Fruit fly (Drosophila melanogaster): ENCODE data around the gene CG17734.

Gene CG17734

dm6 chr3R:11237598-11237997 is 6.2 kb downstream of the CG17734 start, which contains the start of gene CG31388 (continued):
- no peak for TF ChIP-seq slp2 (GFP tag; optimal IDR thresholded peaks at IDR 0.05)
- no peak for TF ChIP-seq Gsc (GFP tag; IDR thresholded peaks at IDR 0.05)
- TF ChIP-seq bcd (GFP tag; optimal IDR thresholded peaks at IDR 0.05): no peak
- TF ChIP-seq CG3995 (GFP tag; optimal IDR thresholded peaks at IDR 0.05): no peak
- TF ChIP-seq MESR4 (GFP tag; optimal IDR thresholded peaks at IDR 0.05): peak; percentile 83
- TF ChIP-seq dm (GFP tag; optimal IDR thresholded peaks at IDR 0.05): peak; percentile 23
- TF ChIP-seq p53 (GFP tag; optimal IDR thresholded peaks at IDR 0.05): no peak
- no peak for TF ChIP-seq nerfin-2 (GFP tag; IDR thresholded peaks at IDR 0.05; ENCODE audit: partially characterized antibody)
- no peak for TF ChIP-seq CrebB (tag; optimal IDR thresholded peaks at IDR 0.05)
- no peak for TF ChIP-seq Stat92E (GFP tag; optimal IDR thresholded peaks at IDR 0.05)
- TF ChIP-seq CG17385 (GFP tag; optimal IDR thresholded peaks at IDR 0.05): peak; percentile 98
- TF ChIP-seq dmrt99B (tag; optimal IDR thresholded peaks at IDR 0.05): no peak
- peak; percentile 91 for TF ChIP-seq Dp (GFP tag; optimal IDR thresholded peaks at IDR 0.05)
- no peak for TF ChIP-seq CG6254 (GFP tag; optimal IDR thresholded peaks at IDR 0.05)
- TF ChIP-seq CG8281 (tag; optimal IDR thresholded peaks at IDR 0.05): no peak
- TF ChIP-seq CG9817 (tag; optimal IDR thresholded peaks at IDR 0.05): no peak
- peak; percentile 71 for TF ChIP-seq pzg (GFP tag; optimal IDR thresholded peaks at IDR 0.05)
- no peak for TF ChIP-seq pum (GFP tag; optimal IDR thresholded peaks at IDR 0.05)
- peak; percentile 27 for TF ChIP-seq HmgZ (tag; optimal IDR thresholded peaks at IDR 0.05)
- no peak for TF ChIP-seq NK7.1 (GFP tag; optimal IDR thresholded peaks at IDR 0.05)
- TF ChIP-seq scrt (GFP tag; optimal IDR thresholded peaks at IDR 0.05): no peak
- TF ChIP-seq sr (GFP tag; IDR thresholded peaks at IDR 0.05): no peak
- TF ChIP-seq CG11504 (tag; optimal IDR thresholded peaks at IDR 0.05): no peak
- TF ChIP-seq CG11093 (GFP tag; IDR thresholded peaks at IDR 0.05): no peak
- no peak for TF ChIP-seq NC2β (GFP tag; optimal IDR thresholded peaks at IDR 0.05)
- peak; percentile 98 for TF ChIP-seq D19A (tag; optimal IDR thresholded peaks at IDR 0.05)
- no peak for TF ChIP-seq CG18476 (GFP tag; optimal IDR thresholded peaks at IDR 0.05)
- no peak for TF ChIP-seq Dref (GFP tag; IDR thresholded peaks at IDR 0.05)
- no peak for TF ChIP-seq danr (GFP tag; IDR thresholded peaks at IDR 0.05)
- no peak for TF ChIP-seq ken (GFP tag; IDR thresholded peaks at IDR 0.05)
- no peak for TF ChIP-seq mirr (GFP tag; optimal IDR thresholded peaks at IDR 0.05)
- TF ChIP-seq Myb (GFP tag; optimal IDR thresholded peaks at IDR 0.05): peak; percentile 61
- TF ChIP-seq Ptx1 (GFP tag; IDR thresholded peaks at IDR 0.05): no peak
- TF ChIP-seq BEAF-32 (GFP tag; optimal IDR thresholded peaks at IDR 0.05): peak; percentile 23
- TF ChIP-seq pita (GFP tag; optimal IDR thresholded peaks at IDR 0.05): no peak
- no peak for TF ChIP-seq CG4707 (GFP tag; optimal IDR thresholded peaks at IDR 0.05)
- TF ChIP-seq CG4328 (GFP tag; optimal IDR thresholded peaks at IDR 0.05): no peak
- no peak for TF ChIP-seq CG6813 (GFP tag; optimal IDR thresholded peaks at IDR 0.05)
- no peak for TF ChIP-seq CG2120 (GFP tag; optimal IDR thresholded peaks at IDR 0.05)
- TF ChIP-seq CG34422 (GFP tag; IDR thresholded peaks at IDR 0.05): peak; percentile 54; the same call in 1 of the 3 replicates
- TF ChIP-seq CG10267 (tag; optimal IDR thresholded peaks at IDR 0.05): no peak
- no peak for TF ChIP-seq MTF-1 (GFP tag; optimal IDR thresholded peaks at IDR 0.05; ENCODE audit: borderline replicate concordance)
- no peak for TF ChIP-seq abd-A (tag; optimal IDR thresholded peaks at IDR 0.05)
- no peak for TF ChIP-seq tup (GFP tag; optimal IDR thresholded peaks at IDR 0.05)
- TF ChIP-seq dpn (GFP tag; optimal IDR thresholded peaks at IDR 0.05): no peak
- TF ChIP-seq org-1 (GFP tag; optimal IDR thresholded peaks at IDR 0.05): no peak
- TF ChIP-seq CG43689 (GFP tag; IDR thresholded peaks at IDR 0.05): no peak
- no peak for TF ChIP-seq h (optimal IDR thresholded peaks at IDR 0.05)
- TF ChIP-seq CG14050 (GFP tag; IDR thresholded peaks at IDR 0.05): no peak
- TF ChIP-seq ind (GFP tag; optimal IDR thresholded peaks at IDR 0.05): no peak
- no peak for TF ChIP-seq oc (tag; optimal IDR thresholded peaks at IDR 0.05)
- no peak for TF ChIP-seq CG9932 (GFP tag; IDR thresholded peaks at IDR 0.05)
